Fruit fly (Drosophila melanogaster): ENCODE results near the gene Nhe1.

Nhe1 gene

DNA sequence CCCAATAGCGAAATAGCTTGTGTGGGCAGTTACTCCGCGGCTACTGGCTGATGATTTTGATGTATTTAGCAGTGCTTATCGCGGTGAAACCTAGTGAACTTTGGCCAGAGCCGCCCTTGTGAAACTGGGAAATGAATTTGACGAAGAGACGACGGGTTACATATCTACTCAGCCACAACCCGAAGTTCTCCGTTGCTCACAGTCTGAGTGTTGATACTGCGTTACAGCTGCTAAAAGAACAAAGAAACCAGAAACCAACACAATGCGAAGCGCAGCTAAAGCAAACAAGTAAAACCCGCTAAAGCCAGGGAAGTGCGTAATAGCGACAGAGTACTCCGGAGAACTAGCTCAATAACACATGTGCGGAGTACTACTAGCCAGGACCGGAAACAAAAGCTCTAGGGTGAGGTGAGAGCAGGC, 21.8 kb upstream of the Nhe1 start:
- no peak for TF ChIP-seq CG32264 (GFP tag; optimal IDR thresholded peaks at IDR 0.05)
- TF ChIP-seq HLH106 (tag; optimal IDR thresholded peaks at IDR 0.05): no peak
- TF ChIP-seq tai (GFP tag; optimal IDR thresholded peaks at IDR 0.05): no peak
- TF ChIP-seq jim (GFP tag; optimal IDR thresholded peaks at IDR 0.05): no peak
- no peak for TF ChIP-seq sv (GFP tag; optimal IDR thresholded peaks at IDR 0.05)
- TF ChIP-seq sage (GFP tag; optimal IDR thresholded peaks at IDR 0.05): no peak
- no peak for TF ChIP-seq woc (GFP tag; optimal IDR thresholded peaks at IDR 0.05)
- TF ChIP-seq h (GFP tag; optimal IDR thresholded peaks at IDR 0.05): peak; percentile 16
- TF ChIP-seq Hr83 (GFP tag; optimal IDR thresholded peaks at IDR 0.05; ENCODE audit: poor library complexity, severe bottlenecking): peak; percentile 67
- peak; percentile 5 for TF ChIP-seq rgr (GFP tag; optimal IDR thresholded peaks at IDR 0.05)
- TF ChIP-seq br (GFP tag; optimal IDR thresholded peaks at IDR 0.05): peak; percentile 13
- TF ChIP-seq OdsH (GFP tag; optimal IDR thresholded peaks at IDR 0.05): peak; percentile 17
- no peak for TF ChIP-seq ey (GFP tag; optimal IDR thresholded peaks at IDR 0.05)
- no peak for TF ChIP-seq Hnf4 (GFP tag; optimal IDR thresholded peaks at IDR 0.05)

DNA sequence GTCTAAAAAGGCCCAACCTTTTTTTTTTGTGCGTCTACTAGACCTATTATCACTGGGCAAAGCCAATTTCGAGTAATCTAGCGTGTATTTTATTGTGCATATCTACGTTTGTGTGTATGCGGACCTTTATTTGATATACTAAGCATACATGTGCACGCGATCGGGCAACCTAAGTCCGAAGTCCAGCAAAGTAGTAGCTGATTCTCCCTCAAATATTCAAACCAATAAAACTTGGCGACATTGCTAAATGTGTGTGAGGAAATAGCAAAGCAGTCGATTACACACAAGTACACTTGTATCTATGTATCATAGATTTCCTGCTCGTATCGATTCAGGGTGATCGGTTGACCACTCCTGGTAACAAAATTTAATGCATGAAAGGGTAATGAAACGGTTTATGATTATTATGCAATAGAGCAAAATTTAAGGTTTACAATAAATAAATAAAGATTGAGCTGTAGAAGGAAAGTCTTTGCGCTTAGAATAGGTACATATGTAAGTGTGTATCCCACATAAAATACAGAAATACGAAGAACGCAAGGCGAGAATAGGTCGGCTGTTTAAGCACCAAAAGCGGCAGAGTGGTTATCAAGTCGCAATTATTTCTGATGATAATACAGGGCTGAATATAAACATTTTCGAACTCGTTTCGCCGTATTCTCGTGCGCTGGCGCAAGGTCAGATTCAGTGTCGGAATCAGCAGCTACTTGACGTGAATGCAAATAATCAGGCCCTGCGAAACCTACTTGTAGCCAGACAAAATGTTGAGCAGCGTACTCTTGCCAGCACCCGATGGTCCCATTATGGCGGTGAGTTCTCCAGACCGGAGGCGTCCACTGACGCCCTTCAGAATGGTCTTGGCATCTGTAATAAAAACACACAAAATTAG, 19.1 kb upstream of the Nhe1 start:
- TF ChIP-seq Hnf4 (GFP tag; optimal IDR thresholded peaks at IDR 0.05): peak; percentile 32
- no peak for TF ChIP-seq dl (GFP tag; optimal IDR thresholded peaks at IDR 0.05; ENCODE audit: insufficient read depth in 1 of 2, partially characterized antibody in 2 of 2)

DNA sequence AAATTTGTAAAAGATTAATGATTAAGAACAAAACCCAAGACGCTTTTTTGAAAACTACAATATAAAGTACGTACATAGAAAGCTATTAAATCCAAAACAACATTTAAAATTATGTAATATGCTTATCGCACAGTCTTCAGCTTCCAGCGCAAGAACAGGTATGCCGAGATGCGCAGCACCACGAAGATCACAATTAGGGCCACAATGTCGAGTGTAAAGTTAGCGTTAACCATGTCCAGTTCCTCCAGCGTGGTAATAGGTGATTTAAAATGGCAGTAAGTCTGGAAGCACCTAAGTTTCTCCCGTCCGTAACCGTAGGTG, 16.4 kb upstream of the Nhe1 start:
- no peak for TF ChIP-seq dmrt93B (GFP tag; optimal IDR thresholded peaks at IDR 0.05)
- TF ChIP-seq woc (GFP tag; optimal IDR thresholded peaks at IDR 0.05): no peak
- no peak for TF ChIP-seq N (GFP tag; optimal IDR thresholded peaks at IDR 0.05)
- no peak for TF ChIP-seq brk (GFP tag; optimal IDR thresholded peaks at IDR 0.05)
- TF ChIP-seq psq (GFP tag; optimal IDR thresholded peaks at IDR 0.05): no peak
- TF ChIP-seq HLH106 (tag; optimal IDR thresholded peaks at IDR 0.05): no peak
- TF ChIP-seq usp (GFP tag; optimal IDR thresholded peaks at IDR 0.05): no peak
- TF ChIP-seq lola (GFP tag; optimal IDR thresholded peaks at IDR 0.05): no peak
- no peak for TF ChIP-seq Hnf4 (GFP tag; optimal IDR thresholded peaks at IDR 0.05)
- no peak for TF ChIP-seq foxo (GFP tag; optimal IDR thresholded peaks at IDR 0.05)
- no peak for TF ChIP-seq tai (GFP tag; optimal IDR thresholded peaks at IDR 0.05)
- TF ChIP-seq fru (GFP tag; optimal IDR thresholded peaks at IDR 0.05): no peak
- no peak for TF ChIP-seq CrebA (GFP tag; optimal IDR thresholded peaks at IDR 0.05; ENCODE audit: borderline replicate concordance)
- TF ChIP-seq Sp1 (GFP tag; optimal IDR thresholded peaks at IDR 0.05): no peak
- no peak for TF ChIP-seq Abd-B (GFP tag; optimal IDR thresholded peaks at IDR 0.05)
- no peak for TF ChIP-seq dsf (GFP tag; optimal IDR thresholded peaks at IDR 0.05; ENCODE audit: borderline replicate concordance)
- TF ChIP-seq rgr (GFP tag; optimal IDR thresholded peaks at IDR 0.05): no peak
- no peak for TF ChIP-seq OdsH (GFP tag; optimal IDR thresholded peaks at IDR 0.05)

DNA sequence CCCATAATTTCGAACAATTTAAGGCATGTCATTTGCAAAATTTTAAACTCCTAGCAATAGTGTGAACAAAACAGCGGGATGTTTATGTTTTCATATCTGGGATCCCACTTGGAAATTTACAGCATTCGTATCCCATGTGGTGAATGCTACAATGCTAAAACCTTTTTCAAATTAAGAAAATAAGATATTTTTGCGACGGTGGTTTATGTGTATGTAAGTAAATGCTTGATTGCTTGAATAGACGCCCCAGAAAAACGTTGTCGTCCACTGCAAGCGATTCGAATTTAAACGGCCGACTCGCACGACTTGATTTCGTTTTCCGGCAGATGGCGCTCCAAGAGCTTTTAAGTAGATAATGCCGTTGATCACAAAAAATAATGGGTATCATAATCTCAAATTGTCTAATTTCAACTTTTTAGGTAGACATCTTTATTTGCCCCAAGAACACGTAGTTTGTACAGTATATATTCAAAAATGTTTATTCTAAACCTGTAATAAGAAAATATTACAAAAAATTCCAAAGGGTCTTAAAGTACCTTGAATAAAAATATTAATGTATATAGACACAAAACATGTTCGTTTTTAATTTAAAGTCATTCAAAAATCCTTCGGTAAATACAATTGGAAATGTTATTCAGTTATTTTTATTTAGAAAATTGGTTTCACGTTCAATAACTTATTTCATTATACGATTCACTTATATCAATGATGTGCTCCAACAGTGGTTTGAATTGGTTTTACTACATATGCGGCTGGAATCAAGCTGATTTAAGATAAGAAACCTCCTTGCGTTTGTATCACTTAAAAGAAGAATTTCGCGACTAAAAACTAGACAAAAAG, 15.9 kb upstream of the Nhe1 start:
- no peak for TF ChIP-seq dmrt93B (GFP tag; optimal IDR thresholded peaks at IDR 0.05)
- TF ChIP-seq tai (GFP tag; optimal IDR thresholded peaks at IDR 0.05): peak; percentile 26
- no peak for TF ChIP-seq dsf (GFP tag; optimal IDR thresholded peaks at IDR 0.05; ENCODE audit: borderline replicate concordance)

DNA sequence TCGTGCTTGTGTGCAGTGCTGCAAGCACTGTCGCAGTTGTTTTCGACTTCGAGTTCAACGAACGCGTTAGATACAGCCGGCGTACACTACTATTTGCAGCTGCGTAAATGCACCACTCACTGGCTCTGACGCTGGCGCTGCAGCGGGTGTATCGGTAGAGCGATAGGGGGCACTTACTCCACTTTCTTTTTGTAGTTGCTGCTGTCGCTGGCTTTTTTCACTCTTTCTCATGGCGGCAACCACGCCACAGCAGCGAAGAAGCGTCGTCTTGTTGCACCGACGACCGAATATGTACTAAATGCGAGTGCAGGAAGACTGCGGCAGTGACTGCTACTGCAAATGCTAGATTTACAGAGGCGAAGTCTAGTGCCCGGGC, 14.9 kb upstream of the Nhe1 start, which contains the start of gene CG4822:
CG4822 (minus strand) TSS at position 299 of the 376 bp plus-strand sequence.
- no peak for TF ChIP-seq ey (GFP tag; optimal IDR thresholded peaks at IDR 0.05)
- no peak for TF ChIP-seq Dfd (GFP tag; optimal IDR thresholded peaks at IDR 0.05)
- no peak for TF ChIP-seq Hnf4 (GFP tag; optimal IDR thresholded peaks at IDR 0.05)
- no peak for TF ChIP-seq dmrt93B (GFP tag; optimal IDR thresholded peaks at IDR 0.05)
- no peak for TF ChIP-seq Hr78 (GFP tag; optimal IDR thresholded peaks at IDR 0.05)
- TF ChIP-seq Myc (optimal IDR thresholded peaks at IDR 0.05): no peak
- no peak for TF ChIP-seq CrebA (GFP tag; optimal IDR thresholded peaks at IDR 0.05; ENCODE audit: borderline replicate concordance)
- TF ChIP-seq Vsx2 (GFP tag; optimal IDR thresholded peaks at IDR 0.05; ENCODE audit: partially characterized antibody): no peak
- no peak for TF ChIP-seq tai (GFP tag; optimal IDR thresholded peaks at IDR 0.05)
- TF ChIP-seq Rel (GFP tag; optimal IDR thresholded peaks at IDR 0.05): no peak
- TF ChIP-seq Rel (tag; optimal IDR thresholded peaks at IDR 0.05): no peak
- no peak for TF ChIP-seq dl (GFP tag; optimal IDR thresholded peaks at IDR 0.05; ENCODE audit: insufficient read depth in 1 of 2, partially characterized antibody in 2 of 2)
- TF ChIP-seq brk (GFP tag; optimal IDR thresholded peaks at IDR 0.05): no peak
- TF ChIP-seq foxo (GFP tag; optimal IDR thresholded peaks at IDR 0.05): no peak
- TF ChIP-seq N (GFP tag; optimal IDR thresholded peaks at IDR 0.05): no peak
- TF ChIP-seq Abd-B (GFP tag; optimal IDR thresholded peaks at IDR 0.05): no peak
- TF ChIP-seq lola (GFP tag; optimal IDR thresholded peaks at IDR 0.05): no peak
